Fruit fly (Drosophila melanogaster) whole organism, embryonic: Measurements from ENCODE around the gene cbt.

Source experiments
- ATbp ChIP-seq: fragments of 200-800 bp; sonication (Bioruptor generic); optimal IDR thresholded peaks from 2 replicates; lab custom pipeline; 2017; ENCODE audit warnings: missing biosample characterization, mild to moderate bottlenecking, missing genetic modification characterization, missing genetic modification reagents
- CG10431 ChIP-seq: fragments of 200-800 bp; sonication (Bioruptor generic); optimal IDR thresholded peaks from 3 replicates; lab custom pipeline; 2018; ENCODE audit warnings: missing biosample characterization, mild to moderate bottlenecking, missing genetic modification characterization
- CG10654 ChIP-seq: fragments of 200-800 bp; sonication (Bioruptor generic); optimal IDR thresholded peaks from 2 replicates; lab custom pipeline; 2016; ENCODE audit warnings: missing biosample characterization, missing genetic modification characterization
- CG12391 ChIP-seq: fragments of 200-800 bp; sonication (Bioruptor generic); optimal IDR thresholded peaks from 3 replicates; lab custom pipeline; 2018; ENCODE audit warnings: missing biosample characterization, mild to moderate bottlenecking, missing genetic modification characterization, moderate library complexity
- CG14965 ChIP-seq: fragments of 200-800 bp; sonication (Bioruptor generic); optimal IDR thresholded peaks from 2 replicates; lab custom pipeline; 2016; ENCODE audit warnings: missing biosample characterization, missing genetic modification characterization, borderline replicate concordance
- CG1529 ChIP-seq: fragments of 200-800 bp; sonication (Bioruptor generic); optimal IDR thresholded peaks from 3 replicates; lab custom pipeline; 2018; ENCODE audit warnings: missing biosample characterization, missing genetic modification characterization
- CG16813 ChIP-seq: fragments of 200-800 bp; sonication (Bioruptor generic); IDR thresholded peaks from 3 replicates; pipeline ENCODE4 v1.3.6; 2022; ENCODE audit warnings: missing biosample characterization, missing genetic modification characterization; ENCODE audit not compliant: partially characterized antibody
- CG17328 ChIP-seq: fragments of 200-800 bp; sonication (Bioruptor generic); IDR thresholded peaks from 2 replicates; pipeline ENCODE4 v1.3.6; 2022; ENCODE audit warnings: missing biosample characterization, missing genetic modification characterization
- CG17912 ChIP-seq: fragments of 200-800 bp; sonication (Bioruptor generic); optimal IDR thresholded peaks from 2 replicates; lab custom pipeline; 2018; ENCODE audit warnings: missing biosample characterization, mild to moderate bottlenecking, missing genetic modification characterization
- CG18764 ChIP-seq: fragments of 200-800 bp; sonication (Bioruptor generic); optimal IDR thresholded peaks from 3 replicates; lab custom pipeline; 2016; ENCODE audit warnings: missing biosample characterization, missing genetic modification characterization
- CG30403 ChIP-seq: fragments of 200-800 bp; sonication (Bioruptor generic); optimal IDR thresholded peaks from 3 replicates; lab custom pipeline; 2016; ENCODE audit warnings: missing biosample characterization, missing genetic modification characterization
- CG31224 ChIP-seq: fragments of 200-800 bp; sonication (Bioruptor generic); IDR thresholded peaks from 2 replicates; pipeline ENCODE4 v1.3.6; 2022; ENCODE audit warnings: missing biosample characterization, missing genetic modification characterization
- CG34224 ChIP-seq: fragments of 200-800 bp; sonication (Bioruptor generic); IDR thresholded peaks from 3 replicates; pipeline ENCODE4 v1.3.6; 2022; ENCODE audit warnings: missing biosample characterization, missing genetic modification characterization; ENCODE audit not compliant: partially characterized antibody
- CG5953 ChIP-seq: fragments of 200-800 bp; sonication (Bioruptor generic); IDR thresholded peaks from 2 replicates; pipeline ENCODE4 v1.3.6; 2022; ENCODE audit warnings: missing biosample characterization, missing genetic modification characterization
- CG7556 ChIP-seq: fragments of 200-800 bp; sonication (Bioruptor generic); optimal IDR thresholded peaks from 2 replicates; lab custom pipeline; 2017; ENCODE audit warnings: missing biosample characterization, mild to moderate bottlenecking, missing genetic modification characterization
- CG7928 ChIP-seq: fragments of 200-800 bp; sonication (Bioruptor generic); optimal IDR thresholded peaks from 2 replicates; lab custom pipeline; 2017; ENCODE audit warnings: missing biosample characterization, mild to moderate bottlenecking, missing genetic modification characterization
- CG8924 ChIP-seq: fragments of 200-800 bp; optimal IDR thresholded peaks from 3 replicates; lab custom pipeline; 2019; ENCODE audit warnings: missing biosample characterization, mild to moderate bottlenecking, missing genetic modification characterization, moderate library complexity
- CkIIα-i1 ChIP-seq: fragments of 200-800 bp; sonication (Bioruptor generic); IDR thresholded peaks from 2 replicates; pipeline ENCODE4 v1.3.6; 2022; ENCODE audit warnings: missing biosample characterization, missing genetic modification characterization
- Dip2 ChIP-seq: fragments of 200-800 bp; sonication (Bioruptor generic); IDR thresholded peaks from 2 replicates; pipeline ENCODE4 v1.3.6; 2022; ENCODE audit warnings: missing biosample characterization, missing genetic modification characterization
- Gsc ChIP-seq: fragments of 200-800 bp; sonication (Bioruptor generic); IDR thresholded peaks from 2 replicates; pipeline ENCODE4 v1.3.6; 2022; ENCODE audit warnings: missing biosample characterization, missing genetic modification characterization
- HHEX ChIP-seq: fragments of 200-800 bp; sonication (Bioruptor generic); optimal IDR thresholded peaks from 3 replicates; lab custom pipeline; 2017; ENCODE audit warnings: missing biosample characterization, mild to moderate bottlenecking, missing genetic modification characterization, missing genetic modification reagents
- HLH4C ChIP-seq: fragments of 200-800 bp; sonication (Bioruptor generic); IDR thresholded peaks from 3 replicates; pipeline ENCODE4 v1.3.6; 2022; ENCODE audit warnings: missing biosample characterization, missing genetic modification characterization; ENCODE audit not compliant: partially characterized antibody
- Hmx ChIP-seq: fragments of 200-800 bp; sonication (Bioruptor generic); optimal IDR thresholded peaks from 2 replicates; lab custom pipeline; 2016; ENCODE audit warnings: missing biosample characterization, missing genetic modification characterization
- Lpt ChIP-seq: fragments of >200 bp; optimal IDR thresholded peaks from 2 replicates; lab custom pipeline; 2018; ENCODE audit warnings: missing biosample characterization, missing genetic modification characterization
- MBD-R2 ChIP-seq: fragments of 200-800 bp; sonication (Bioruptor generic); IDR thresholded peaks from 2 replicates; pipeline ENCODE4 v1.3.6; 2022; ENCODE audit warnings: missing biosample characterization, missing genetic modification characterization
- Max ChIP-seq: fragments of 200-800 bp; sonication (Bioruptor generic); optimal IDR thresholded peaks from 2 replicates; lab custom pipeline; 2016; ENCODE audit warnings: missing biosample characterization, mild to moderate bottlenecking, missing genetic modification characterization
- Oli ChIP-seq: fragments of 200-800 bp; sonication (Bioruptor generic); optimal IDR thresholded peaks from 2 replicates; lab custom pipeline; 2018; ENCODE audit warnings: missing biosample characterization, mild to moderate bottlenecking, missing genetic modification characterization, moderate library complexity
- TFAM ChIP-seq: fragments of 200-800 bp; sonication (Bioruptor generic); optimal IDR thresholded peaks from 2 replicates; lab custom pipeline; 2017; ENCODE audit warnings: missing biosample characterization, missing genetic modification characterization, inconsistent platforms
- Xbp1 ChIP-seq: fragments of 200-800 bp; sonication (Bioruptor generic); optimal IDR thresholded peaks from 3 replicates; lab custom pipeline; 2016; ENCODE audit warnings: missing biosample characterization, mild to moderate bottlenecking, missing genetic modification characterization
- Xrp1 ChIP-seq: fragments of 200-800 bp; sonication (Bioruptor generic); IDR thresholded peaks from 2 replicates; pipeline ENCODE4 v1.3.6; 2022; ENCODE audit warnings: missing biosample characterization, missing genetic modification characterization
- abd-A ChIP-seq: fragments of 200-800 bp; sonication (Bioruptor generic); optimal IDR thresholded peaks from 3 replicates; lab custom pipeline; 2019; ENCODE audit warnings: missing biosample characterization, mild to moderate bottlenecking, missing genetic modification characterization, moderate library complexity
- ara ChIP-seq: fragments of 200-800 bp; sonication (Bioruptor generic); IDR thresholded peaks from 2 replicates; pipeline ENCODE4 v1.3.6; 2022; ENCODE audit warnings: missing biosample characterization, missing genetic modification characterization
- btn ChIP-seq: fragments of 200-800 bp; sonication (Bioruptor generic); optimal IDR thresholded peaks from 2 replicates; lab custom pipeline; 2016; ENCODE audit warnings: missing biosample characterization, missing genetic modification characterization
- dati ChIP-seq: fragments of 200-800 bp; sonication (Bioruptor generic); IDR thresholded peaks from 2 replicates; pipeline ENCODE4 v1.3.6; 2022; ENCODE audit warnings: missing biosample characterization, missing genetic modification characterization
- ems ChIP-seq: fragments of 200-800 bp; sonication (Bioruptor generic); optimal IDR thresholded peaks from 3 replicates; lab custom pipeline; 2016; ENCODE audit warnings: missing biosample characterization, missing genetic modification characterization
- hbn ChIP-seq: fragments of 200-800 bp; sonication (Bioruptor generic); IDR thresholded peaks from 2 replicates; pipeline ENCODE4 v1.3.6; 2022; ENCODE audit warnings: missing biosample characterization, missing genetic modification characterization; ENCODE audit not compliant: partially characterized antibody
- hkb ChIP-seq, 2 experiments: fragments of 200-800 bp in 1 of 2; fragments of >200 bp in 1 of 2; sonication (Bioruptor generic) in 1 of 2; IDR thresholded peaks in 1 of 2; optimal IDR thresholded peaks in 1 of 2; 2 replicates each; pipeline versions ENCODE4 v1.3.6 to Lab custom; 2017 to 2022; ENCODE audit warnings: missing biosample characterization in 1 of 2, missing genetic modification characterization in 1 of 2
- ind ChIP-seq: fragments of 200-800 bp; sonication (Bioruptor generic); optimal IDR thresholded peaks from 3 replicates; lab custom pipeline; 2016; ENCODE audit warnings: missing biosample characterization, missing genetic modification characterization
- ken ChIP-seq: fragments of 200-800 bp; sonication (Bioruptor generic); IDR thresholded peaks from 3 replicates; pipeline ENCODE4 v1.3.6; 2022; ENCODE audit warnings: missing biosample characterization, missing genetic modification characterization
- lilli ChIP-seq: fragments of 200-800 bp; sonication (Bioruptor generic); optimal IDR thresholded peaks from 3 replicates; lab custom pipeline; 2016; ENCODE audit warnings: missing biosample characterization, missing genetic modification characterization
- lov ChIP-seq, 2 experiments: fragments of 200-800 bp in 1 of 2; fragments of >200 bp in 1 of 2; sonication (Bioruptor generic) in 1 of 2; IDR thresholded peaks in 1 of 2; optimal IDR thresholded peaks in 1 of 2; 2 replicates in 1 of 2; 3 replicates in 1 of 2; pipeline versions ENCODE4 v1.3.6 to Lab custom; 2017 to 2022; ENCODE audit warnings: missing biosample characterization in 1 of 2, missing genetic modification characterization in 1 of 2
- phol ChIP-seq: fragments of 200-800 bp; sonication (Bioruptor generic); optimal IDR thresholded peaks from 3 replicates; lab custom pipeline; 2018; ENCODE audit warnings: missing biosample characterization, mild to moderate bottlenecking, missing genetic modification characterization, moderate library complexity
- pita ChIP-seq: fragments of 200-800 bp; sonication (Bioruptor generic); optimal IDR thresholded peaks from 2 replicates; lab custom pipeline; 2017; ENCODE audit warnings: missing biosample characterization, mild to moderate bottlenecking, missing genetic modification characterization
- sim ChIP-seq: fragments of 200-800 bp; sonication (Bioruptor generic); IDR thresholded peaks from 2 replicates; pipeline ENCODE4 v1.3.6; 2022; ENCODE audit warnings: missing biosample characterization, missing genetic modification characterization
- slbo ChIP-seq: fragments of 200-800 bp; sonication (Bioruptor generic); IDR thresholded peaks from 2 replicates; pipeline ENCODE4 v1.3.6; 2022; ENCODE audit warnings: missing biosample characterization, missing genetic modification characterization
- sob ChIP-seq: fragments of 200-800 bp; sonication (Bioruptor generic); IDR thresholded peaks from 2 replicates; pipeline ENCODE4 v1.3.6; 2022; ENCODE audit warnings: missing biosample characterization, missing genetic modification characterization
- tll ChIP-seq, 2 experiments: fragments of 200-800 bp in 1 of 2; fragments of >200 bp in 1 of 2; sonication (Bioruptor generic) in 1 of 2; optimal IDR thresholded peaks; 2 replicates each; lab custom pipeline; 2017 to 2019; ENCODE audit warnings: missing biosample characterization in 2 of 2, missing genetic modification characterization in 2 of 2, mild to moderate bottlenecking in 1 of 2, moderate library complexity in 1 of 2
- vvl ChIP-seq: fragments of 200-800 bp; sonication (Bioruptor generic); IDR thresholded peaks from 2 replicates; pipeline ENCODE4 v1.3.6; 2022; ENCODE audit warnings: missing biosample characterization, missing genetic modification characterization
- yki ChIP-seq: fragments of >200 bp; optimal IDR thresholded peaks from 3 replicates; lab custom pipeline; 2018
- zf30C ChIP-seq: fragments of 200-800 bp; sonication (Bioruptor generic); optimal IDR thresholded peaks from 3 replicates; lab custom pipeline; 2018; ENCODE audit warnings: missing biosample characterization, mild to moderate bottlenecking, missing genetic modification characterization
- zfh1 ChIP-seq: fragments of 200-800 bp; sonication (Bioruptor generic); IDR thresholded peaks from 3 replicates; pipeline ENCODE4 v1.3.6; 2022; ENCODE audit warnings: missing biosample characterization, missing genetic modification characterization

cbt gene

dm6 chr2L:493274-493673, 13.8 kb upstream of the cbt start (continued):
- TF ChIP-seq hbn (GFP tag; lab: Robert Waterston, UW) = no peak
- TF ChIP-seq MBD-R2 = no peak
- TF ChIP-seq CG16813 (GFP tag; lab: Robert Waterston, UW) = no peak
- TF ChIP-seq Max (GFP tag; lab: Kevin White, UChicago) = peak; percentile 48
- peak; percentile 54; the same call in 2 of the 3 replicates for TF ChIP-seq ken
- TF ChIP-seq CG17328 (GFP tag; lab: Robert Waterston, UW) = peak; percentile 49
- TF ChIP-seq sim (GFP tag; lab: Robert Waterston, UW) = no peak
- TF ChIP-seq Oli (tag; lab: Kevin White, UChicago) = peak; percentile 47
- TF ChIP-seq CG17912 (GFP tag; lab: Kevin White, UChicago) = no peak
- TF ChIP-seq CG7928 (GFP tag; lab: Kevin White, UChicago) = no peak
- TF ChIP-seq ind = no peak
- TF ChIP-seq pita = no peak
- TF ChIP-seq CG10431 (GFP tag; lab: Kevin White, UChicago) = no peak
- no peak for TF ChIP-seq dati (GFP tag; lab: Robert Waterston, UW)
- TF ChIP-seq CG31224 (GFP tag; lab: Robert Waterston, UW) = no peak
- TF ChIP-seq CG5953 (GFP tag; lab: Robert Waterston, UW) = no peak
- peak; percentile 34 for TF ChIP-seq ATbp (GFP tag; lab: Kevin White, UChicago)
- TF ChIP-seq btn (GFP tag; lab: Kevin White, UChicago) = no peak
- TF ChIP-seq yki (lab: Kevin White, UChicago) = no peak
- TF ChIP-seq Xbp1 (GFP tag; lab: Kevin White, UChicago) = peak; percentile 62
- 0 out of 2 replicates have a peak, but pooled peaks have one; percentile 12 for TF ChIP-seq Xrp1 (GFP tag; lab: Robert Waterston, UW)
- peak; percentile 8 for TF ChIP-seq ems (GFP tag; lab: Kevin White, UChicago)
- TF ChIP-seq phol = no peak
- no peak for TF ChIP-seq Hmx (GFP tag; lab: Kevin White, UChicago)
- TF ChIP-seq CG14965 (GFP tag; lab: Kevin White, UChicago) = no peak
- peak; percentile 33 for TF ChIP-seq CG8924 (tag; lab: Kevin White, UChicago)
- TF ChIP-seq CG1529 (GFP tag; lab: Kevin White, UChicago) = peak; percentile 19
- no peak for TF ChIP-seq CG10654
- TF ChIP-seq sob (GFP tag; lab: Robert Waterston, UW) = 0 out of 2 replicates have a peak, but pooled peaks have one; percentile 30
- peak; percentile 79 for TF ChIP-seq vvl (GFP tag; lab: Robert Waterston, UW)
- TF ChIP-seq HLH4C = no peak
- no peak for TF ChIP-seq abd-A
- peak; percentile 65 for TF ChIP-seq CG30403 (GFP tag; lab: Kevin White, UChicago)
- TF ChIP-seq CG12391 (tag; lab: Kevin White, UChicago) = peak; percentile 49
- peak; percentile 27 for TF ChIP-seq CG7556
- TF ChIP-seq tll (GFP tag; optimal IDR thresholded peaks at IDR 0.05; lab: Kevin White, UChicago) = no peak
- TF ChIP-seq Gsc (GFP tag; lab: Robert Waterston, UW) = no peak
- no peak for TF ChIP-seq Dip2 (GFP tag; lab: Robert Waterston, UW)
- TF ChIP-seq hkb (optimal IDR thresholded peaks at IDR 0.05; lab: Kevin White, UChicago) = no peak
- peak; percentile 74 for TF ChIP-seq hkb (GFP tag; IDR thresholded peaks at IDR 0.05; lab: Robert Waterston, UW)
- no peak for TF ChIP-seq Lpt (GFP tag; lab: Kevin White, UChicago)
- no peak for TF ChIP-seq HHEX (GFP tag; lab: Kevin White, UChicago)
- no peak for TF ChIP-seq CG18764 (GFP tag; lab: Kevin White, UChicago)
- no peak for TF ChIP-seq lov (optimal IDR thresholded peaks at IDR 0.05; lab: Kevin White, UChicago)
- no peak for TF ChIP-seq lov (GFP tag; IDR thresholded peaks at IDR 0.05; lab: Robert Waterston, UW)
- peak; percentile 40 for TF ChIP-seq lilli (GFP tag; lab: Kevin White, UChicago)
- peak; percentile 70 for TF ChIP-seq zfh1 (GFP tag; lab: Robert Waterston, UW)
- no peak for TF ChIP-seq ara (GFP tag; lab: Robert Waterston, UW)
- no peak for TF ChIP-seq CkIIα-i1
- TF ChIP-seq zf30C (GFP tag; lab: Kevin White, UChicago) = no peak
- TF ChIP-seq slbo (GFP tag; lab: Robert Waterston, UW) = peak; percentile 25; the same call in 1 of the 2 replicates
- no peak for TF ChIP-seq CG34224 (GFP tag; lab: Robert Waterston, UW)
- no peak for TF ChIP-seq TFAM (GFP tag; lab: Kevin White, UChicago)
